Fruit fly (Drosophila melanogaster): ENCODE data around the gene CG32720.

The CG32720 gene

dm6 chrX:7550704-7551103 lies 13.9 kb upstream of the CG32720 start:
- TF ChIP-seq Myc (optimal IDR thresholded peaks at IDR 0.05), result no peak
- TF ChIP-seq woc (GFP tag; optimal IDR thresholded peaks at IDR 0.05), result no peak
- peak; percentile 9 for TF ChIP-seq Sp1 (GFP tag; optimal IDR thresholded peaks at IDR 0.05)
- no peak for TF ChIP-seq CG9705 (GFP tag; optimal IDR thresholded peaks at IDR 0.05)
- TF ChIP-seq usp (GFP tag; optimal IDR thresholded peaks at IDR 0.05), result no peak
- TF ChIP-seq CrebA (GFP tag; optimal IDR thresholded peaks at IDR 0.05; ENCODE audit: borderline replicate concordance), result no peak
- TF ChIP-seq h (GFP tag; optimal IDR thresholded peaks at IDR 0.05), result peak; percentile 5
- no peak for TF ChIP-seq tai (GFP tag; optimal IDR thresholded peaks at IDR 0.05)
- TF ChIP-seq CG32264 (GFP tag; optimal IDR thresholded peaks at IDR 0.05), result no peak
- no peak for TF ChIP-seq pan (optimal IDR thresholded peaks at IDR 0.05)
- no peak for TF ChIP-seq HLH106 (tag; optimal IDR thresholded peaks at IDR 0.05)
- TF ChIP-seq dsf (GFP tag; optimal IDR thresholded peaks at IDR 0.05; ENCODE audit: borderline replicate concordance), result no peak
- TF ChIP-seq GATAd (GFP tag; optimal IDR thresholded peaks at IDR 0.05), result no peak
- no peak for TF ChIP-seq Hr78 (GFP tag; optimal IDR thresholded peaks at IDR 0.05)
- no peak for TF ChIP-seq ey (GFP tag; optimal IDR thresholded peaks at IDR 0.05)
- TF ChIP-seq foxo (GFP tag; optimal IDR thresholded peaks at IDR 0.05), result peak in 1 of 2 experiments; percentile 4
- no peak for TF ChIP-seq Rel (GFP tag; optimal IDR thresholded peaks at IDR 0.05)
- no peak for TF ChIP-seq Rel (tag; optimal IDR thresholded peaks at IDR 0.05)
- no peak for TF ChIP-seq sv (GFP tag; optimal IDR thresholded peaks at IDR 0.05)

- no peak for TF ChIP-seq woc (GFP tag; optimal IDR thresholded peaks at IDR 0.05)
- no peak for TF ChIP-seq h (GFP tag; optimal IDR thresholded peaks at IDR 0.05)
- no peak for TF ChIP-seq pan (optimal IDR thresholded peaks at IDR 0.05)
- no peak for TF ChIP-seq sv (GFP tag; optimal IDR thresholded peaks at IDR 0.05)
- no peak for TF ChIP-seq Vsx2 (GFP tag; optimal IDR thresholded peaks at IDR 0.05; ENCODE audit: partially characterized antibody)
- TF ChIP-seq CG32264 (GFP tag; optimal IDR thresholded peaks at IDR 0.05), result no peak
- no peak for TF ChIP-seq tai (GFP tag; optimal IDR thresholded peaks at IDR 0.05)
- TF ChIP-seq Hnf4 (GFP tag; optimal IDR thresholded peaks at IDR 0.05), result no peak
- no peak for TF ChIP-seq OdsH (GFP tag; optimal IDR thresholded peaks at IDR 0.05)
- TF ChIP-seq Hr78 (GFP tag; optimal IDR thresholded peaks at IDR 0.05), result no peak
- TF ChIP-seq usp (GFP tag; optimal IDR thresholded peaks at IDR 0.05), result no peak
- TF ChIP-seq HLH106 (tag; optimal IDR thresholded peaks at IDR 0.05), result no peak
- TF ChIP-seq fru (GFP tag; optimal IDR thresholded peaks at IDR 0.05), result no peak
- no peak for TF ChIP-seq brk (GFP tag; optimal IDR thresholded peaks at IDR 0.05)
- no peak for TF ChIP-seq CrebA (GFP tag; optimal IDR thresholded peaks at IDR 0.05; ENCODE audit: borderline replicate concordance)
- TF ChIP-seq Rel (GFP tag; optimal IDR thresholded peaks at IDR 0.05), result no peak
- TF ChIP-seq Rel (tag; optimal IDR thresholded peaks at IDR 0.05), result no peak
- no peak for TF ChIP-seq Abd-B (GFP tag; optimal IDR thresholded peaks at IDR 0.05)
Measured at dm6 chrX:7547892-7548291, 11.1 kb upstream of the CG32720 start, which contains the start of gene CG32719. CG32719 (minus strand) TSS chrX:7547992.

- TF ChIP-seq dmrt93B (GFP tag; optimal IDR thresholded peaks at IDR 0.05) (no peak), tai (GFP tag; optimal IDR thresholded peaks at IDR 0.05) (no peak), dsf (GFP tag; optimal IDR thresholded peaks at IDR 0.05; ENCODE audit: borderline replicate concordance) (no peak), h (GFP tag; optimal IDR thresholded peaks at IDR 0.05) (peak; percentile 11), br (GFP tag; optimal IDR thresholded peaks at IDR 0.05) (no peak), HLH106 (tag; optimal IDR thresholded peaks at IDR 0.05) (no peak), rgr (GFP tag; optimal IDR thresholded peaks at IDR 0.05) (no peak), jim (GFP tag; optimal IDR thresholded peaks at IDR 0.05) (no peak)
Measured at dm6 chrX:7546362-7546761, 9.6 kb upstream of the CG32720 start.

dm6 chrX:7543891-7544290 lies 7.1 kb upstream of the CG32720 start:
- TF ChIP-seq ey (GFP tag; optimal IDR thresholded peaks at IDR 0.05) (peak; percentile 38), HLH106 (tag; optimal IDR thresholded peaks at IDR 0.05) (peak; percentile 30), CG9705 (GFP tag; optimal IDR thresholded peaks at IDR 0.05) (no peak), OdsH (GFP tag; optimal IDR thresholded peaks at IDR 0.05) (peak; percentile 29), fru (GFP tag; optimal IDR thresholded peaks at IDR 0.05) (peak; percentile 54), usp (GFP tag; optimal IDR thresholded peaks at IDR 0.05) (no peak), Dfd (GFP tag; optimal IDR thresholded peaks at IDR 0.05) (no peak), Mio (GFP tag; optimal IDR thresholded peaks at IDR 0.05) (no peak), sage (GFP tag; optimal IDR thresholded peaks at IDR 0.05) (no peak), foxo (GFP tag; optimal IDR thresholded peaks at IDR 0.05) (peak in 1 of 2 experiments; percentile 46), CG32264 (GFP tag; optimal IDR thresholded peaks at IDR 0.05) (no peak), jim (GFP tag; optimal IDR thresholded peaks at IDR 0.05) (no peak), psq (GFP tag; optimal IDR thresholded peaks at IDR 0.05) (peak; percentile 5), h (GFP tag; optimal IDR thresholded peaks at IDR 0.05) (peak; percentile 48), CrebA (GFP tag; optimal IDR thresholded peaks at IDR 0.05; ENCODE audit: borderline replicate concordance) (no peak), rgr (GFP tag; optimal IDR thresholded peaks at IDR 0.05) (peak; percentile 43), GATAd (GFP tag; optimal IDR thresholded peaks at IDR 0.05) (no peak), Sp1 (GFP tag; optimal IDR thresholded peaks at IDR 0.05) (peak; percentile 24), Jra (GFP tag; optimal IDR thresholded peaks at IDR 0.05) (no peak), Vsx2 (GFP tag; optimal IDR thresholded peaks at IDR 0.05; ENCODE audit: partially characterized antibody) (no peak), woc (GFP tag; optimal IDR thresholded peaks at IDR 0.05) (peak; percentile 2), Rel (GFP tag; optimal IDR thresholded peaks at IDR 0.05) (no peak), Rel (tag; optimal IDR thresholded peaks at IDR 0.05) (no peak), dl (GFP tag; optimal IDR thresholded peaks at IDR 0.05; ENCODE audit: insufficient read depth in 1 of 2, partially characterized antibody in 2 of 2) (no peak), Hr83 (GFP tag; optimal IDR thresholded peaks at IDR 0.05; ENCODE audit: poor library complexity, severe bottlenecking) (no peak), Myc (optimal IDR thresholded peaks at IDR 0.05) (no peak), lola (GFP tag; optimal IDR thresholded peaks at IDR 0.05) (no peak), dsf (GFP tag; optimal IDR thresholded peaks at IDR 0.05; ENCODE audit: borderline replicate concordance) (no peak), br (GFP tag; optimal IDR thresholded peaks at IDR 0.05) (peak; percentile 37), Dif (GFP tag; optimal IDR thresholded peaks at IDR 0.05; ENCODE audit: partially characterized antibody) (no peak), brk (GFP tag; optimal IDR thresholded peaks at IDR 0.05) (no peak), dmrt93B (GFP tag; optimal IDR thresholded peaks at IDR 0.05) (peak; percentile 3), Hnf4 (GFP tag; optimal IDR thresholded peaks at IDR 0.05) (peak; percentile 6), sv (GFP tag; optimal IDR thresholded peaks at IDR 0.05) (no peak), pan (optimal IDR thresholded peaks at IDR 0.05) (no peak), tai (GFP tag; optimal IDR thresholded peaks at IDR 0.05) (no peak)

Measured in whole organism, wandering third instar larva.